Fruit fly (Drosophila melanogaster): Measurements from ENCODE around the gene Alp11.

Alp11 gene

dm6 chrX:15615426-15615825 lies 27.9 kb downstream of the Alp11 start (continued):
- no peak for TF ChIP-seq CG10274 (GFP tag; optimal IDR thresholded peaks at IDR 0.05)
- no peak for TF ChIP-seq gro (GFP tag; optimal IDR thresholded peaks at IDR 0.05)
- TF ChIP-seq Hr3 (GFP tag; optimal IDR thresholded peaks at IDR 0.05): peak; percentile 53
- TF ChIP-seq CG15696 (tag; optimal IDR thresholded peaks at IDR 0.05): peak; percentile 38
- no peak for TF ChIP-seq Lhr (GFP tag; optimal IDR thresholded peaks at IDR 0.05)
- TF ChIP-seq crc (GFP tag; optimal IDR thresholded peaks at IDR 0.05): peak; percentile 3
- no peak for TF ChIP-seq kni (GFP tag; optimal IDR thresholded peaks at IDR 0.05)
- no peak for TF ChIP-seq schlank (tag; optimal IDR thresholded peaks at IDR 0.05)
- no peak for TF ChIP-seq ssp (GFP tag; IDR thresholded peaks at IDR 0.05)
- peak; percentile 66 for TF ChIP-seq CoRest (tag; optimal IDR thresholded peaks at IDR 0.05)
- no peak for TF ChIP-seq luna (GFP tag; optimal IDR thresholded peaks at IDR 0.05)
- TF ChIP-seq ase (GFP tag; IDR thresholded peaks at IDR 0.05): peak; percentile 32; the same call in 1 of the 3 replicates
- no peak for TF ChIP-seq CG3847 (GFP tag; IDR thresholded peaks at IDR 0.05)
- no peak for TF ChIP-seq HLH54F (GFP tag; optimal IDR thresholded peaks at IDR 0.05)
- TF ChIP-seq ap (GFP tag; IDR thresholded peaks at IDR 0.05): peak; percentile 13; the same call in 1 of the 2 replicates
- TF ChIP-seq CG12769 (tag; optimal IDR thresholded peaks at IDR 0.05): peak; percentile 38
- no peak for TF ChIP-seq vfl (GFP tag; optimal IDR thresholded peaks at IDR 0.05)
- TF ChIP-seq CG2875 (GFP tag; optimal IDR thresholded peaks at IDR 0.05): peak; percentile 43
- TF ChIP-seq NC2α (GFP tag; optimal IDR thresholded peaks at IDR 0.05): no peak
- TF ChIP-seq CG8478 (optimal IDR thresholded peaks at IDR 0.05): no peak
- 0 out of 2 replicates have a peak, but pooled peaks have one; percentile 44 for TF ChIP-seq CG32767 (GFP tag; IDR thresholded peaks at IDR 0.05)
- no peak for TF ChIP-seq CG30020 (tag; optimal IDR thresholded peaks at IDR 0.05)
- peak; percentile 57 for TF ChIP-seq CG8388 (GFP tag; optimal IDR thresholded peaks at IDR 0.05)
- no peak for TF ChIP-seq CkIIα-i1 (GFP tag; IDR thresholded peaks at IDR 0.05)
- TF ChIP-seq CG12155 (GFP tag; optimal IDR thresholded peaks at IDR 0.05): peak; percentile 30
- peak; percentile 73 for TF ChIP-seq CG10979 (tag; optimal IDR thresholded peaks at IDR 0.05)
- peak; percentile 38; the same call in 1 of the 2 replicates for TF ChIP-seq ranshi (GFP tag; IDR thresholded peaks at IDR 0.05)
- no peak for TF ChIP-seq CG4360 (GFP tag; IDR thresholded peaks at IDR 0.05)
- no peak for TF ChIP-seq usp (GFP tag; optimal IDR thresholded peaks at IDR 0.05)
- no peak for TF ChIP-seq Hand (GFP tag; optimal IDR thresholded peaks at IDR 0.05)
- peak; percentile 68; the same call in 2 of the 3 replicates for TF ChIP-seq dysf (GFP tag; IDR thresholded peaks at IDR 0.05)
- TF ChIP-seq lmd (GFP tag; IDR thresholded peaks at IDR 0.05): peak; percentile 51
- no peak for TF ChIP-seq CG14965 (GFP tag; optimal IDR thresholded peaks at IDR 0.05; ENCODE audit: borderline replicate concordance)
- TF ChIP-seq CG10321 (GFP tag; IDR thresholded peaks at IDR 0.05): no peak
- TF ChIP-seq Scr (GFP tag; IDR thresholded peaks at IDR 0.05; ENCODE audit: partially characterized antibody): no peak
- TF ChIP-seq CG18262 (tag; optimal IDR thresholded peaks at IDR 0.05): peak; percentile 66
- no peak for TF ChIP-seq cad (GFP tag; optimal IDR thresholded peaks at IDR 0.05)
- TF ChIP-seq vnd (GFP tag; IDR thresholded peaks at IDR 0.05; ENCODE audit: partially characterized antibody): no peak
- peak; percentile 46; the same call in 1 of the 2 replicates for TF ChIP-seq Rfx (GFP tag; IDR thresholded peaks at IDR 0.05)
- TF ChIP-seq CG17359 (tag; optimal IDR thresholded peaks at IDR 0.05): peak; percentile 74
- TF ChIP-seq CG10959 (GFP tag; IDR thresholded peaks at IDR 0.05): peak; percentile 62; the same call in 1 of the 2 replicates
- TF ChIP-seq cas (GFP tag; IDR thresholded peaks at IDR 0.05): no peak
- TF ChIP-seq CG16779 (GFP tag; IDR thresholded peaks at IDR 0.05): no peak
- peak; percentile 5 for TF ChIP-seq Spps (tag; optimal IDR thresholded peaks at IDR 0.05)
- TF ChIP-seq CG9727 (GFP tag; optimal IDR thresholded peaks at IDR 0.05): peak; percentile 36
- no peak for TF ChIP-seq exex (tag; optimal IDR thresholded peaks at IDR 0.05)
- peak; percentile 70 for TF ChIP-seq az2 (GFP tag; optimal IDR thresholded peaks at IDR 0.05)
- TF ChIP-seq ind (GFP tag; optimal IDR thresholded peaks at IDR 0.05): peak; percentile 42
- peak; percentile 66 for TF ChIP-seq HLH3B (GFP tag; IDR thresholded peaks at IDR 0.05)
- no peak for TF ChIP-seq CG13287 (GFP tag; IDR thresholded peaks at IDR 0.05; ENCODE audit: partially characterized antibody)
- no peak for TF ChIP-seq mld (GFP tag; IDR thresholded peaks at IDR 0.05; ENCODE audit: partially characterized antibody)
- no peak for TF ChIP-seq gfzf (GFP tag; optimal IDR thresholded peaks at IDR 0.05)

Data from whole organism, embryonic.